Fruit fly (Drosophila melanogaster) whole organism, embryonic: Measurements from ENCODE around the gene Obp99c.

Source experiments
- B-H1 ChIP-seq: fragments of 200-800 bp; sonication (Bioruptor generic); IDR thresholded peaks from 3 replicates; pipeline ENCODE4 v1.3.6; 2022; ENCODE audit warnings: missing biosample characterization, missing genetic modification characterization
- BtbVII ChIP-seq: fragments of 200-800 bp; sonication (Bioruptor generic); optimal IDR thresholded peaks from 3 replicates; lab custom pipeline; 2017; ENCODE audit warnings: missing biosample characterization, mild to moderate bottlenecking, missing genetic modification characterization
- CG10979 ChIP-seq: fragments of 200-800 bp; sonication (Bioruptor generic); optimal IDR thresholded peaks from 2 replicates; lab custom pipeline; 2018; ENCODE audit warnings: missing biosample characterization, mild to moderate bottlenecking, missing genetic modification characterization, moderate library complexity
- CG11504 ChIP-seq: fragments of 200-800 bp; sonication (Bioruptor generic); optimal IDR thresholded peaks from 3 replicates; lab custom pipeline; 2019; ENCODE audit warnings: missing biosample characterization, mild to moderate bottlenecking, missing genetic modification characterization, moderate library complexity
- CG12299 ChIP-seq: fragments of 200-800 bp; sonication (Bioruptor generic); optimal IDR thresholded peaks from 2 replicates; lab custom pipeline; 2018; ENCODE audit warnings: missing biosample characterization, mild to moderate bottlenecking, missing genetic modification characterization
- CG13296 ChIP-seq: fragments of 200-800 bp; sonication (Bioruptor generic); optimal IDR thresholded peaks from 3 replicates; lab custom pipeline; 2018; ENCODE audit warnings: missing biosample characterization, mild to moderate bottlenecking, missing genetic modification characterization
- CG14667 ChIP-seq: fragments of 200-800 bp; sonication (Bioruptor generic); IDR thresholded peaks from 2 replicates; pipeline ENCODE4 v1.3.6; 2022; ENCODE audit warnings: missing biosample characterization, missing genetic modification characterization
- CG14710 ChIP-seq: fragments of 200-800 bp; sonication (Bioruptor generic); optimal IDR thresholded peaks from 3 replicates; lab custom pipeline; 2019; ENCODE audit warnings: missing biosample characterization, mild to moderate bottlenecking, missing genetic modification characterization, moderate library complexity
- CG15514 ChIP-seq: fragments of 200-800 bp; sonication (Bioruptor generic); optimal IDR thresholded peaks from 3 replicates; lab custom pipeline; 2017; ENCODE audit warnings: missing biosample characterization, missing genetic modification characterization, mild to moderate bottlenecking, moderate library complexity, missing genetic modification reagents
- CG17612 ChIP-seq: fragments of 200-800 bp; sonication (Bioruptor generic); IDR thresholded peaks from 2 replicates; pipeline ENCODE4 v1.3.6; 2022; ENCODE audit warnings: missing biosample characterization, missing genetic modification characterization
- CG17912 ChIP-seq: fragments of 200-800 bp; sonication (Bioruptor generic); optimal IDR thresholded peaks from 2 replicates; lab custom pipeline; 2018; ENCODE audit warnings: missing biosample characterization, mild to moderate bottlenecking, missing genetic modification characterization
- CG1832 ChIP-seq: fragments of 200-800 bp; sonication (Bioruptor generic); optimal IDR thresholded peaks from 2 replicates; lab custom pipeline; 2017; ENCODE audit warnings: missing biosample characterization, mild to moderate bottlenecking, missing genetic modification characterization, inconsistent platforms
- CG2120 ChIP-seq: fragments of 200-800 bp; sonication (Bioruptor generic); optimal IDR thresholded peaks from 3 replicates; lab custom pipeline; 2016; ENCODE audit warnings: missing biosample characterization, missing genetic modification characterization
- CG31441 ChIP-seq: fragments of 200-800 bp; sonication (Bioruptor generic); IDR thresholded peaks from 2 replicates; pipeline ENCODE4 v1.3.6; 2022; ENCODE audit warnings: missing biosample characterization, missing genetic modification characterization
- CG4617 ChIP-seq: fragments of 200-800 bp; sonication (Bioruptor generic); optimal IDR thresholded peaks from 3 replicates; lab custom pipeline; 2016; ENCODE audit warnings: missing biosample characterization, missing genetic modification characterization, borderline replicate concordance
- CG6689 ChIP-seq: fragments of 200-800 bp; sonication (Bioruptor generic); IDR thresholded peaks from 2 replicates; pipeline ENCODE4 v1.3.6; 2022; ENCODE audit warnings: missing biosample characterization, missing genetic modification characterization
- CG7357 ChIP-seq: fragments of 200-800 bp; sonication (Bioruptor generic); IDR thresholded peaks from 3 replicates; pipeline ENCODE4 v1.3.6; 2022; ENCODE audit warnings: missing biosample characterization, missing genetic modification characterization
- CG8388 ChIP-seq: fragments of 200-800 bp; sonication (Bioruptor generic); optimal IDR thresholded peaks from 2 replicates; lab custom pipeline; 2019; ENCODE audit warnings: missing biosample characterization, mild to moderate bottlenecking, missing genetic modification characterization, moderate library complexity
- CG9215 ChIP-seq: fragments of 200-800 bp; sonication (Bioruptor generic); IDR thresholded peaks from 2 replicates; pipeline ENCODE4 v1.3.6; 2022; ENCODE audit warnings: missing biosample characterization, missing genetic modification characterization
- CG9609 ChIP-seq: fragments of 200-800 bp; sonication (Bioruptor generic); optimal IDR thresholded peaks from 3 replicates; lab custom pipeline; 2016; ENCODE audit warnings: missing biosample characterization, missing genetic modification characterization
- Dref ChIP-seq: fragments of 200-800 bp; sonication (Bioruptor generic); IDR thresholded peaks from 2 replicates; pipeline ENCODE4 v1.3.6; 2022; ENCODE audit warnings: missing biosample characterization, missing genetic modification characterization
- Gsc ChIP-seq: fragments of 200-800 bp; sonication (Bioruptor generic); IDR thresholded peaks from 2 replicates; pipeline ENCODE4 v1.3.6; 2022; ENCODE audit warnings: missing biosample characterization, missing genetic modification characterization
- Hr3 ChIP-seq: fragments of 200-800 bp; sonication (Bioruptor generic); optimal IDR thresholded peaks from 3 replicates; lab custom pipeline; 2016; ENCODE audit warnings: missing biosample characterization, missing genetic modification characterization
- Mes4 ChIP-seq: fragments of 200-800 bp; sonication (Bioruptor generic); optimal IDR thresholded peaks from 2 replicates; lab custom pipeline; 2016; ENCODE audit warnings: missing biosample characterization, missing genetic modification characterization
- Mrtf ChIP-seq: fragments of 200-800 bp; sonication (Bioruptor generic); IDR thresholded peaks from 3 replicates; pipeline ENCODE4 v1.3.6; 2022; ENCODE audit warnings: missing biosample characterization, missing genetic modification characterization
- NFAT ChIP-seq: fragments of 200-800 bp; sonication (Bioruptor generic); IDR thresholded peaks from 2 replicates; pipeline ENCODE4 v1.3.6; 2022; ENCODE audit warnings: missing biosample characterization, missing genetic modification characterization
- Oaz ChIP-seq: fragments of 200-800 bp; sonication (Bioruptor generic); IDR thresholded peaks from 2 replicates; pipeline ENCODE4 v1.3.6; 2022; ENCODE audit warnings: missing biosample characterization, missing genetic modification characterization
- PHDP ChIP-seq: fragments of 200-800 bp; sonication (Bioruptor generic); optimal IDR thresholded peaks from 3 replicates; lab custom pipeline; 2018; ENCODE audit warnings: missing biosample characterization, mild to moderate bottlenecking, missing genetic modification characterization, moderate library complexity
- Pdp1 ChIP-seq, 2 experiments: fragments of 200-800 bp; sonication (Bioruptor generic); optimal IDR thresholded peaks; 3 replicates each; lab custom pipeline; 2016; ENCODE audit warnings: missing biosample characterization in 2 of 2, missing genetic modification characterization in 2 of 2, mild to moderate bottlenecking in 1 of 2, moderate library complexity in 1 of 2
- Stat92E ChIP-seq, 3 experiments: fragments of >200 bp in 2 of 3; fragments of 200-800 bp in 1 of 3; sonication (Bioruptor generic) in 1 of 3; optimal IDR thresholded peaks; 2 replicates each; lab custom pipeline; 2017 to 2019; ENCODE audit warnings: missing biosample characterization in 3 of 3, missing genetic modification characterization in 3 of 3, mild to moderate bottlenecking in 1 of 3, moderate library complexity in 1 of 3
- Xrp1 ChIP-seq: fragments of 200-800 bp; sonication (Bioruptor generic); IDR thresholded peaks from 2 replicates; pipeline ENCODE4 v1.3.6; 2022; ENCODE audit warnings: missing biosample characterization, missing genetic modification characterization
- al ChIP-seq: fragments of 200-800 bp; sonication (Bioruptor generic); IDR thresholded peaks from 2 replicates; pipeline ENCODE4 v1.3.6; 2022; ENCODE audit warnings: missing biosample characterization, missing genetic modification characterization
- chinmo ChIP-seq: fragments of 200-800 bp; sonication (Bioruptor generic); IDR thresholded peaks from 4 replicates; pipeline ENCODE4 v1.3.6; 2022; ENCODE audit warnings: missing biosample characterization, missing genetic modification characterization; ENCODE audit not compliant: partially characterized antibody
- disco-r ChIP-seq: fragments of 200-800 bp; sonication (Bioruptor generic); optimal IDR thresholded peaks from 2 replicates; lab custom pipeline; 2016; ENCODE audit warnings: missing biosample characterization, missing genetic modification characterization
- exex ChIP-seq: fragments of 200-800 bp; sonication (Bioruptor generic); optimal IDR thresholded peaks from 4 replicates; lab custom pipeline; 2018; ENCODE audit warnings: missing biosample characterization, mild to moderate bottlenecking, missing genetic modification characterization, moderate library complexity
- fu2 ChIP-seq: fragments of 200-800 bp; sonication (Bioruptor generic); optimal IDR thresholded peaks from 2 replicates; lab custom pipeline; 2016; ENCODE audit warnings: missing biosample characterization, missing genetic modification characterization
- gcm2 ChIP-seq: fragments of 200-800 bp; sonication (Bioruptor generic); optimal IDR thresholded peaks from 2 replicates; lab custom pipeline; 2016; ENCODE audit warnings: missing biosample characterization, missing genetic modification characterization
- gem ChIP-seq: fragments of 200-800 bp; sonication (Bioruptor generic); optimal IDR thresholded peaks from 2 replicates; lab custom pipeline; 2019; ENCODE audit warnings: missing biosample characterization, mild to moderate bottlenecking, missing genetic modification characterization, moderate library complexity
- jumu ChIP-seq: fragments of 200-800 bp; sonication (Bioruptor generic); optimal IDR thresholded peaks from 3 replicates; lab custom pipeline; 2016; ENCODE audit warnings: missing biosample characterization, missing genetic modification characterization
- knrl ChIP-seq: fragments of 200-800 bp; sonication (Bioruptor generic); IDR thresholded peaks from 3 replicates; pipeline ENCODE4 v1.3.6; 2022; ENCODE audit warnings: missing biosample characterization, missing genetic modification characterization; ENCODE audit not compliant: partially characterized antibody
- pros ChIP-seq: fragments of 200-800 bp; sonication (Bioruptor generic); optimal IDR thresholded peaks from 3 replicates; lab custom pipeline; 2019; ENCODE audit warnings: missing biosample characterization, mild to moderate bottlenecking, missing genetic modification characterization, moderate library complexity
- psq ChIP-seq: fragments of 200-800 bp; sonication (Bioruptor generic); optimal IDR thresholded peaks from 2 replicates; lab custom pipeline; 2017; ENCODE audit warnings: missing biosample characterization, missing genetic modification characterization
- pzg ChIP-seq: fragments of 200-800 bp; sonication (Bioruptor generic); optimal IDR thresholded peaks from 3 replicates; lab custom pipeline; 2018; ENCODE audit warnings: missing biosample characterization, mild to moderate bottlenecking, missing genetic modification characterization, moderate library complexity
- rib ChIP-seq: fragments of 200-800 bp; sonication (Bioruptor generic); IDR thresholded peaks from 2 replicates; pipeline ENCODE4 v1.3.6; 2022; ENCODE audit warnings: missing biosample characterization, missing genetic modification characterization
- ro ChIP-seq: fragments of 200-800 bp; sonication (Bioruptor generic); IDR thresholded peaks from 2 replicates; pipeline ENCODE4 v1.3.6; 2022; ENCODE audit warnings: missing biosample characterization, missing genetic modification characterization
- sens ChIP-seq: fragments of 200-800 bp; sonication (Bioruptor generic); peaks from one replicate; lab custom pipeline; 2016; ENCODE audit warnings: missing biosample characterization, missing genetic modification characterization
- slbo ChIP-seq: fragments of 200-800 bp; sonication (Bioruptor generic); IDR thresholded peaks from 2 replicates; pipeline ENCODE4 v1.3.6; 2022; ENCODE audit warnings: missing biosample characterization, missing genetic modification characterization
- sob ChIP-seq: fragments of 200-800 bp; sonication (Bioruptor generic); IDR thresholded peaks from 2 replicates; pipeline ENCODE4 v1.3.6; 2022; ENCODE audit warnings: missing biosample characterization, missing genetic modification characterization
- usp ChIP-seq: fragments of >200 bp; optimal IDR thresholded peaks from 2 replicates; lab custom pipeline; 2017; ENCODE audit warnings: missing biosample characterization, missing genetic modification characterization
- wor ChIP-seq: fragments of 200-800 bp; sonication (Bioruptor generic); IDR thresholded peaks from 2 replicates; pipeline ENCODE4 v1.3.6; 2022; ENCODE audit warnings: missing biosample characterization, missing genetic modification characterization
- zf30C ChIP-seq: fragments of 200-800 bp; sonication (Bioruptor generic); optimal IDR thresholded peaks from 3 replicates; lab custom pipeline; 2018; ENCODE audit warnings: missing biosample characterization, mild to moderate bottlenecking, missing genetic modification characterization
- zfh1 ChIP-seq: fragments of 200-800 bp; sonication (Bioruptor generic); IDR thresholded peaks from 3 replicates; pipeline ENCODE4 v1.3.6; 2022; ENCODE audit warnings: missing biosample characterization, missing genetic modification characterization
- zfh2 ChIP-seq: fragments of 200-800 bp; sonication (Bioruptor generic); optimal IDR thresholded peaks from 2 replicates; lab custom pipeline; 2016; ENCODE audit warnings: missing biosample characterization, missing genetic modification characterization

Obp99c gene

DNA sequence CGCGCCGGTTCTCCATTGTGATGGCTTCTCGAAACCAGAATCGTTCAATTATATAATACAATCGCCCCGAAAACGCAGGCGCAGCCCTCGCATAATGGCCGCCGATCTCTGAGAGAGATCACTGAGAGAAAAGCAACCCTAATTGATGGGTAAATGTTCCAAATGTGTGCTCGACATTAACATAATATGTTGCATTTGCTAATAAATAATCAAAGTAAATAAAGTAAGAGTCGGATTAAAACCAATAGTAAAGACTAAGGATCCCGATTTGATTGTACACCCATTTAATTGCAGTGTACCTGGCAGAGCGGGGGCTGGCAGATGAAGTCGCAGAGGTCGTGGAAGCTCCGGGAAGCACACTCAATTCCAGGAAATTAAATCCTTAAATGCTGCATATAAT lies 15.4 kb upstream of the Obp99c start (continued):
- no peak for TF ChIP-seq disco-r (GFP tag; lab: Kevin White, UChicago)
- TF ChIP-seq CG7357 = no peak
- TF ChIP-seq psq (GFP tag; lab: Kevin White, UChicago) = no peak
- peak; percentile 13 for TF ChIP-seq gem (tag; lab: Kevin White, UChicago)
- TF ChIP-seq CG6689 (GFP tag; lab: Robert Waterston, UW) = no peak
- TF ChIP-seq al = no peak
- TF ChIP-seq sens (GFP tag; lab: Kevin White, UChicago) = peak; percentile 41
- peak; percentile 54; the same call in 1 of the 2 replicates for TF ChIP-seq Xrp1 (GFP tag; lab: Robert Waterston, UW)
- no peak for TF ChIP-seq CG17612 (GFP tag; lab: Robert Waterston, UW)
- TF ChIP-seq fu2 (GFP tag; lab: Kevin White, UChicago) = no peak
- no peak for TF ChIP-seq pros (GFP tag; lab: Kevin White, UChicago)
- TF ChIP-seq zfh2 (GFP tag; lab: Kevin White, UChicago) = no peak
- no peak for TF ChIP-seq Oaz (GFP tag; lab: Robert Waterston, UW)
- no peak for TF ChIP-seq gcm2 (GFP tag; lab: Kevin White, UChicago)
- no peak for TF ChIP-seq rib (GFP tag; lab: Robert Waterston, UW)
- TF ChIP-seq CG1832 (GFP tag; lab: Kevin White, UChicago) = no peak
- no peak for TF ChIP-seq NFAT
- TF ChIP-seq zfh1 (GFP tag; lab: Robert Waterston, UW) = no peak
- TF ChIP-seq pzg (GFP tag; lab: Kevin White, UChicago) = no peak
- no peak for TF ChIP-seq CG15514 (GFP tag; lab: Kevin White, UChicago)
- no peak for TF ChIP-seq Mes4
- TF ChIP-seq Stat92E (GFP tag; optimal IDR thresholded peaks at IDR 0.05; lab: Kevin White, UChicago) = no peak
- no peak for TF ChIP-seq chinmo
- TF ChIP-seq CG2120 (GFP tag; lab: Kevin White, UChicago) = no peak
- TF ChIP-seq CG11504 (tag; lab: Kevin White, UChicago) = peak; percentile 0
- no peak for TF ChIP-seq usp
- TF ChIP-seq CG17912 = no peak
- no peak for TF ChIP-seq CG14667
- TF ChIP-seq Hr3 (GFP tag; lab: Kevin White, UChicago) = no peak
- TF ChIP-seq B-H1 (GFP tag; lab: Robert Waterston, UW) = no peak
- no peak for TF ChIP-seq zf30C
- TF ChIP-seq Dref (GFP tag; lab: Robert Waterston, UW) = no peak
- no peak for TF ChIP-seq ro (GFP tag; lab: Robert Waterston, UW)
- no peak for TF ChIP-seq BtbVII (GFP tag; lab: Kevin White, UChicago)
- no peak for TF ChIP-seq Gsc (GFP tag; lab: Robert Waterston, UW)
- TF ChIP-seq CG14710 (tag; lab: Kevin White, UChicago) = peak; percentile 5
- TF ChIP-seq jumu (GFP tag; lab: Kevin White, UChicago) = no peak
- TF ChIP-seq sob (GFP tag; lab: Robert Waterston, UW) = no peak
- TF ChIP-seq CG8388 (GFP tag; lab: Kevin White, UChicago) = no peak
- no peak for TF ChIP-seq Mrtf
- TF ChIP-seq Pdp1 (GFP tag; optimal IDR thresholded peaks at IDR 0.05; lab: Kevin White, UChicago) = peak in 1 of 2 experiments; percentile 52
- no peak for TF ChIP-seq CG13296 (GFP tag; lab: Kevin White, UChicago)
- no peak for TF ChIP-seq knrl (GFP tag; lab: Robert Waterston, UW)
- no peak for TF ChIP-seq slbo (GFP tag; lab: Robert Waterston, UW)
- TF ChIP-seq CG9215 (GFP tag; lab: Robert Waterston, UW) = no peak
- no peak for TF ChIP-seq PHDP (tag; lab: Kevin White, UChicago)
- no peak for TF ChIP-seq CG4617
- peak; percentile 29 for TF ChIP-seq CG10979
- no peak for TF ChIP-seq CG9609 (GFP tag; lab: Kevin White, UChicago)
- TF ChIP-seq exex (tag; lab: Kevin White, UChicago) = no peak
- TF ChIP-seq CG12299 (tag; lab: Kevin White, UChicago) = no peak
- TF ChIP-seq wor (GFP tag; lab: Robert Waterston, UW) = no peak
- no peak for TF ChIP-seq CG31441
